Worm (Caenorhabditis elegans) whole organism, L2 larva: ENCODE results near the gene pdhk-2.

Experiments used
- R02D3.7 ChIP-seq: fragments of 150-350 bp; optimal IDR thresholded peaks from 2 replicates; lab custom pipeline; 2014; ENCODE audit warnings: missing biosample characterization, missing genetic modification characterization
- alr-1 ChIP-seq: fragments of 150-350 bp; optimal IDR thresholded peaks from 2 replicates; lab custom pipeline; 2014; ENCODE audit warnings: missing biosample characterization, missing genetic modification characterization
- ama-1 ChIP-seq: fragments of 150-350 bp; optimal IDR thresholded peaks from 2 replicates; lab custom pipeline; 2018; ENCODE audit warnings: inconsistent platforms
- ceh-82 ChIP-seq: fragments of 150-350 bp; optimal IDR thresholded peaks from 2 replicates; lab custom pipeline; 2014; ENCODE audit warnings: missing biosample characterization, missing genetic modification characterization
- elt-1 ChIP-seq: fragments of 150-350 bp; optimal IDR thresholded peaks from 2 replicates; lab custom pipeline; 2014; ENCODE audit warnings: missing biosample characterization, missing genetic modification characterization
- elt-3 ChIP-seq: sonication (generic microtip); optimal IDR thresholded peaks from 2 replicates; lab custom pipeline; 2017; ENCODE audit warnings: missing biosample characterization, missing genetic modification characterization
- mdl-1 ChIP-seq, 2 experiments: fragments of 150-350 bp in 1 of 2; sonication (generic microtip) in 1 of 2; optimal IDR thresholded peaks; 2 replicates each; lab custom pipeline; 2017; ENCODE audit warnings: missing biosample characterization in 2 of 2, missing genetic modification characterization in 2 of 2
- nhr-10 ChIP-seq: sonication (generic microtip); optimal IDR thresholded peaks from 2 replicates; lab custom pipeline; 2017; ENCODE audit warnings: missing biosample characterization, missing genetic modification characterization
- nhr-11 ChIP-seq: fragments of 150-350 bp; optimal IDR thresholded peaks from 2 replicates; lab custom pipeline; 2014; ENCODE audit warnings: missing biosample characterization, missing genetic modification characterization
- nhr-12 ChIP-seq: fragments of 150-350 bp; optimal IDR thresholded peaks from 2 replicates; lab custom pipeline; 2014; ENCODE audit warnings: missing biosample characterization, missing genetic modification characterization
- nhr-237 ChIP-seq: fragments of 150-350 bp; optimal IDR thresholded peaks from 2 replicates; lab custom pipeline; 2014; ENCODE audit warnings: missing biosample characterization, missing genetic modification characterization
- nhr-77 ChIP-seq: fragments of 150-350 bp; optimal IDR thresholded peaks from 2 replicates; lab custom pipeline; 2014; ENCODE audit warnings: missing biosample characterization, missing genetic modification characterization
- sma-9 ChIP-seq, 2 experiments: fragments of 150-350 bp in 1 of 2; sonication (generic microtip) in 1 of 2; optimal IDR thresholded peaks; 2 replicates each; lab custom pipeline; 2014 to 2016; ENCODE audit warnings: missing genetic modification characterization in 2 of 2, mild to moderate bottlenecking in 1 of 2, missing biosample characterization in 1 of 2, missing compliant biosample characterization in 1 of 2, missing genetic modification reagents in 1 of 2, moderate library complexity in 1 of 2
- unc-62 ChIP-seq: fragments of 150-350 bp; optimal IDR thresholded peaks from 2 replicates; lab custom pipeline; 2014; ENCODE audit warnings: missing biosample characterization, missing genetic modification reagents, missing genetic modification characterization

DNA sequence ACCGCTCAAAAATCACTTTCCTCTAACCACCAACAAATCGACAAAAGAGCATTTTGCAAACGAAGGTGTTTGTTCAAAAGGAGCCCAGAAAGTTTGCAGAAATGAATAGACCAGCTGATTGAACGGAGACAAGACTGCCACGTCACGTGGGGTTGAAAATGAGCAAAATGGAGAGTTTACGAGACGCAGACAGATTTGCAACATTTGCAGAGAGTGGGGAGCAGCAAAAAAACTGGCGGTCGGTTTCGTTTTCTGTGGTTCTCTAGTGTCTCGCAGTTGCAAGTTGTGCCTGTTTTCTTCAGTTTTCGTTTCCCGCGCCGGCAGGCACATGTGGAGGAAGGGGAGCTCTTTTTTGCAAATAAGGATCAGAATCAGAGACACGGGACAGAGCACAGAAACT is 44.2 kb upstream of the pdhk-2 start:
- TF ChIP-seq elt-3 (tag; lab: Kevin White, UChicago) (no peak), unc-62 (GFP tag; lab: Kevin White, UChicago) (no peak), nhr-77 (tag; lab: Kevin White, UChicago) (no peak), alr-1 (tag; lab: Kevin White, UChicago) (no peak), ama-1 (lab: Kevin White, UChicago) (no peak), ceh-82 (tag; lab: Kevin White, UChicago) (no peak), nhr-11 (no peak), mdl-1 (tag; optimal IDR thresholded peaks at IDR 0.05; lab: Kevin White, UChicago) (peak; percentile 66 to 86), nhr-237 (no peak), nhr-12 (tag; lab: Kevin White, UChicago) (no peak), R02D3.7 (no peak), nhr-10 (tag; lab: Kevin White, UChicago) (no peak), elt-1 (tag; lab: Kevin White, UChicago) (no peak), sma-9 (GFP tag; optimal IDR thresholded peaks at IDR 0.05; lab: Kevin White, UChicago) (peak; percentile 88), sma-9 (tag; optimal IDR thresholded peaks at IDR 0.05; lab: Kevin White, UChicago) (no peak)
